Worm (Caenorhabditis elegans): ENCODE measurements around the gene T27E9.6.
A peak's percentile ranks its signal among the peaks of the same experiment; 100 is the strongest.

T27E9.6 gene

DNA sequence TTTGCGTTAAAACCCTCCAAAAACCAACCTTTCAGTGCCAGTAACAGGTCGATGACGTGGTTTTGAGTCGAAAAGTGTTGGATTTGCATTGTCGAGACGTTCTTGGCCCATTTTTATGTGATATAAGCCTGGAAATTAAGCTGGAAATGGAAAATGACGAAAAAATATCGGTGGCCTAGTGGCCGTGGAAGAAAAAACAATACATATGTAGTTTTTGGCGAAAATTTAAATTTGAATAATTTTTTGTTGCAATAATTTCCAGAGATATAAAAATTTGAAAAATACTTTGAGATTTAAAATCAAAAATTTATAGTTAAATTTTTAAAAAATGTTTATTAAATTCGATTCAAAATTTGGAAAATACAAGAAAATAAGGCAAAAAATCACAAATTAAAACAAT, 37.2 kb downstream of the T27E9.6 start, which contains the start of gene ciao-2B:
TSS of gene ciao-2B (minus strand) at position 130 of the 400 bp plus-strand sequence.
- TF ChIP-seq ZK337.2 (GFP tag; IDR thresholded peaks at IDR 0.05) (no peak), unc-62 (GFP tag; optimal IDR thresholded peaks at IDR 0.05 in 1 of 2) (no peak), unc-62 (tag; optimal IDR thresholded peaks at IDR 0.05) (no peak), ceh-62 (tag; optimal IDR thresholded peaks at IDR 0.05) (no peak), lin-38 (GFP tag; IDR thresholded peaks at IDR 0.05) (peak; percentile 40; the same call in 1 of the 2 replicates), Y5F2A.4 (GFP tag; optimal IDR thresholded peaks at IDR 0.05) (no peak), mes-2 (tag; optimal IDR thresholded peaks at IDR 0.05; ENCODE audit: poor library complexity, severe bottlenecking) (peak; percentile 88), nhr-237 (tag; optimal IDR thresholded peaks at IDR 0.05) (no peak), hlh-30 (tag; optimal IDR thresholded peaks at IDR 0.05; ENCODE audit: insufficient read depth) (no peak), nhr-28 (tag; optimal IDR thresholded peaks at IDR 0.05) (no peak), spr-3 (GFP tag; optimal IDR thresholded peaks at IDR 0.05) (no peak), daf-12 (tag; optimal IDR thresholded peaks at IDR 0.05) (no peak), nhr-77 (tag; optimal IDR thresholded peaks at IDR 0.05) (peak; percentile 7), lsy-2 (tag; optimal IDR thresholded peaks at IDR 0.05) (peak in 1 of 2 experiments; percentile 69), dpl-1 (GFP tag; optimal IDR thresholded peaks at IDR 0.05) (peak; percentile 80), nhr-42 (GFP tag; IDR thresholded peaks at IDR 0.05) (no peak), daf-16 (GFP tag; optimal IDR thresholded peaks at IDR 0.05) (no peak), daf-16 (tag; optimal IDR thresholded peaks at IDR 0.05) (peak; percentile 37), skn-1 (tag; optimal IDR thresholded peaks at IDR 0.05) (no peak), ZK546.5 (tag; optimal IDR thresholded peaks at IDR 0.05) (no peak), hif-1 (tag; optimal IDR thresholded peaks at IDR 0.05) (peak in 1 of 2 experiments; percentile 64), hmg-1.1 (GFP tag; IDR thresholded peaks at IDR 0.05) (no peak)

DNA sequence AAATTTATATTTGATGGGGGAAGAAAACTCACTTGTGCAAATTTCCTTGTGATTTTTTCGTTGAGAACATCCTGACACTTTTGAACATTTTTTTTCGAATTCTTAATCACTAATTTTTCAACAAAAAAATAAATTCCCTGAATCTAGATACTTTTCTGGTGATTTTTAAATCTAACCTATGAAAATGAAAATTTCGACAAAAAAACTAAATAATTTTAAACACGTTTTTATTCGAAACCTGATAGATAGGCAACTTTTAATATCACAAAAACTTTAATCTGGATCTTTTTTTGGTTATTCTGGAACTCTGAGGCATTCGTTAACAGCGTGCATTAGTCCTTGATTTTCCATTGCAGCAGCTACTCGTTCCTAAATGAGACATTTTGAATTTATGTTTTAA, 39.7 kb downstream of the T27E9.6 start, which contains the start of gene F45G2.9:
TSS of gene F45G2.9 (minus strand) at position 101 of the 400 bp plus-strand sequence.
- TF ChIP-seq duxl-1 (tag; optimal IDR thresholded peaks at IDR 0.05; ENCODE audit: poor library complexity) (no peak), zip-11 (GFP tag; IDR thresholded peaks at IDR 0.05) (no peak), F37D6.2 (tag; optimal IDR thresholded peaks at IDR 0.05) (no peak), gei-8 (GFP tag; optimal IDR thresholded peaks at IDR 0.05) (no peak), D1046.2 (GFP tag; IDR thresholded peaks at IDR 0.05) (no peak), F44E2.7 (GFP tag; IDR thresholded peaks at IDR 0.05) (no peak), nhr-28 (tag; optimal IDR thresholded peaks at IDR 0.05) (no peak)

DNA sequence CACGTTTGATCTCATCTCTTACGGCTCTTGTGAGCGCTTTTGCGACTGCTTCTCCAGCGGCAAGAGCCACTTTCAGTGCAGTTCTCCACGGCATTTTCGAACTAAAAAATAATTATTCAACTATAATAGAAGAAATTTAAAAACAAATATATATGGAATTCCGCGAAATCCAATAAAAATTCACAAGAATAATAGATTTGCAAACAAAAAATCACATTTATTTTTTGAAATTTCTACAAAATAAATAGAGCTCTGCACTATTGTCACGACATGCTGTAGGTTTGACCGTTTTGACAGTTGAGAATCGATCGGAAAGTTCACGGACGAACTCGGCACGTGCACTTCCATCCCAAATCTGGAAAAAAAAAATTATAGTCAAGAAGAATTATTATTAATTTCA, 41.0 kb downstream of the T27E9.6 start, which contains the start of gene F45G2.8:
TSS of gene F45G2.8 (minus strand) at position 101 of the 400 bp plus-strand sequence.
- TF ChIP-seq zag-1 (tag; optimal IDR thresholded peaks at IDR 0.05), result no peak
- TF ChIP-seq nhr-10 (tag; optimal IDR thresholded peaks at IDR 0.05), result no peak
- TF ChIP-seq unc-39 (tag; optimal IDR thresholded peaks at IDR 0.05), result no peak
- no peak for TF ChIP-seq hif-1 (tag; optimal IDR thresholded peaks at IDR 0.05)
- no peak for TF ChIP-seq pha-4 (GFP tag; IDR thresholded peaks at IDR 0.05)
- TF ChIP-seq pha-4 (tag; optimal IDR thresholded peaks at IDR 0.05), result no peak
- no peak for TF ChIP-seq nhr-76 (tag; optimal IDR thresholded peaks at IDR 0.05)
- no peak for TF ChIP-seq F37D6.2 (tag; optimal IDR thresholded peaks at IDR 0.05)

- no peak for TF ChIP-seq snpc-4 (tag; optimal IDR thresholded peaks at IDR 0.05)
- no peak for TF ChIP-seq lin-1 (GFP tag; IDR thresholded peaks at IDR 0.05)
- no peak for TF ChIP-seq ama-1 (optimal IDR thresholded peaks at IDR 0.05)
- TF ChIP-seq R02D3.7 (tag; optimal IDR thresholded peaks at IDR 0.05), result no peak
- no peak for TF ChIP-seq aly-2 (tag; optimal IDR thresholded peaks at IDR 0.05)
- TF ChIP-seq lin-38 (GFP tag; IDR thresholded peaks at IDR 0.05), result no peak
- TF ChIP-seq Y75B8A.6 (GFP tag; IDR thresholded peaks at IDR 0.05), result no peak
- no peak for TF ChIP-seq zfp-2 (tag; optimal IDR thresholded peaks at IDR 0.05)
- TF ChIP-seq lin-15B (tag; optimal IDR thresholded peaks at IDR 0.05), result no peak
- no peak for TF ChIP-seq fkh-10 (GFP tag; optimal IDR thresholded peaks at IDR 0.05)
- no peak for TF ChIP-seq Y48G9A.11 (GFP tag; IDR thresholded peaks at IDR 0.05)
- no peak for TF ChIP-seq daf-8 (GFP tag; IDR thresholded peaks at IDR 0.05)
- TF ChIP-seq ztf-7 (tag; optimal IDR thresholded peaks at IDR 0.05), result no peak
- no peak for TF ChIP-seq jun-1 (tag; optimal IDR thresholded peaks at IDR 0.05)
Measured at ce11 chrIII:13434404-13434803, 42.2 kb downstream of the T27E9.6 start, which contains the start of gene F45G2.7. TSS of gene F45G2.7 (minus strand) at chrIII:13434504.
